Worm (Caenorhabditis elegans) whole organism, L3 larva: Measurements from ENCODE around the gene osm-10.
A peak's percentile ranks its signal among the peaks of the same experiment; 100 is the strongest.

Source experiments
- R02D3.7 ChIP-seq: fragments of 150-350 bp; optimal IDR thresholded peaks from 2 replicates; lab custom pipeline; 2014; ENCODE audit warnings: missing biosample characterization, missing genetic modification characterization
- ZK546.5 ChIP-seq: sonication (generic microtip); optimal IDR thresholded peaks from 2 replicates; lab custom pipeline; 2017; ENCODE audit warnings: missing biosample characterization, missing genetic modification characterization
- aly-2 ChIP-seq: fragments of 150-350 bp; optimal IDR thresholded peaks from 2 replicates; lab custom pipeline; 2014; ENCODE audit warnings: missing biosample characterization, missing genetic modification characterization
- ama-1 ChIP-seq: fragments of 150-350 bp; optimal IDR thresholded peaks from 2 replicates; lab custom pipeline; 2018
- ceh-16 ChIP-seq: sonication (generic microtip); optimal IDR thresholded peaks from 2 replicates; lab custom pipeline; 2017; ENCODE audit warnings: missing biosample characterization, missing genetic modification characterization
- ceh-28 ChIP-seq: fragments of 150-350 bp; optimal IDR thresholded peaks from 2 replicates; lab custom pipeline; 2014; ENCODE audit warnings: missing biosample characterization, missing genetic modification reagents, missing genetic modification characterization
- ceh-82 ChIP-seq: fragments of 150-350 bp; optimal IDR thresholded peaks from 2 replicates; lab custom pipeline; 2014; ENCODE audit warnings: missing biosample characterization, missing genetic modification characterization
- ceh-9 ChIP-seq: sonication (generic microtip); optimal IDR thresholded peaks from 2 replicates; lab custom pipeline; 2018; ENCODE audit warnings: missing biosample characterization, missing genetic modification characterization
- daf-12 ChIP-seq: fragments of 150-350 bp; optimal IDR thresholded peaks from 2 replicates; lab custom pipeline; 2014; ENCODE audit warnings: missing biosample characterization, missing genetic modification reagents, missing genetic modification characterization
- egl-27 ChIP-seq: sonication (generic microtip); optimal IDR thresholded peaks from 4 replicates; lab custom pipeline; 2017; ENCODE audit warnings: missing biosample characterization, missing genetic modification reagents, missing genetic modification characterization
- egl-5 ChIP-seq: fragments of 150-350 bp; optimal IDR thresholded peaks from 2 replicates; lab custom pipeline; 2017; ENCODE audit warnings: missing biosample characterization, missing genetic modification reagents, missing genetic modification characterization, inconsistent platforms
- elt-1 ChIP-seq: fragments of 150-350 bp; optimal IDR thresholded peaks from 2 replicates; lab custom pipeline; 2014; ENCODE audit warnings: missing biosample characterization, missing genetic modification characterization
- elt-2 ChIP-seq: sonication (generic microtip); optimal IDR thresholded peaks from 2 replicates; lab custom pipeline; 2016; ENCODE audit warnings: missing genetic modification reagents, mild to moderate bottlenecking, missing genetic modification characterization, missing compliant biosample characterization
- elt-3 ChIP-seq, 3 experiments: fragments of 150-350 bp in 1 of 3; sonication (generic microtip) in 2 of 3; optimal IDR thresholded peaks; 2 replicates in 2 of 3; 4 replicates in 1 of 3; lab custom pipeline; 2014 to 2017; ENCODE audit warnings: missing biosample characterization in 3 of 3, missing genetic modification characterization in 3 of 3
- eor-1 ChIP-seq, 2 experiments: fragments of 150-350 bp; optimal IDR thresholded peaks; 2 replicates each; lab custom pipeline; 2014 to 2018; ENCODE audit warnings: missing biosample characterization in 2 of 2, missing genetic modification characterization in 2 of 2
- fkh-10 ChIP-seq: sonication (generic microtip); optimal IDR thresholded peaks from 2 replicates; lab custom pipeline; 2017; ENCODE audit warnings: missing biosample characterization, missing genetic modification reagents, missing genetic modification characterization
- fkh-2 ChIP-seq: fragments of 150-350 bp; optimal IDR thresholded peaks from 2 replicates; lab custom pipeline; 2014; ENCODE audit warnings: missing biosample characterization, missing genetic modification reagents, missing genetic modification characterization
- fos-1 ChIP-seq: fragments of 150-350 bp; optimal IDR thresholded peaks from 2 replicates; lab custom pipeline; 2014; ENCODE audit warnings: missing biosample characterization, missing genetic modification characterization
- hmg-11 ChIP-seq: sonication (generic microtip); optimal IDR thresholded peaks from 2 replicates; lab custom pipeline; 2016; ENCODE audit warnings: missing genetic modification characterization, missing compliant biosample characterization
- jun-1 ChIP-seq: fragments of 150-350 bp; optimal IDR thresholded peaks from 2 replicates; lab custom pipeline; 2014; ENCODE audit warnings: missing biosample characterization, missing genetic modification reagents, missing genetic modification characterization
- lin-15B ChIP-seq: fragments of 150-350 bp; optimal IDR thresholded peaks from 2 replicates; lab custom pipeline; 2014; ENCODE audit warnings: missing biosample characterization, missing genetic modification characterization
- lin-39 ChIP-seq: fragments of 150-350 bp; optimal IDR thresholded peaks from 2 replicates; lab custom pipeline; 2018; ENCODE audit warnings: missing biosample characterization, missing genetic modification reagents, missing genetic modification characterization
- lsy-12 ChIP-seq: sonication (generic microtip); optimal IDR thresholded peaks from 2 replicates; lab custom pipeline; 2016; ENCODE audit warnings: mild to moderate bottlenecking, missing genetic modification characterization, missing compliant biosample characterization
- mdl-1 ChIP-seq: fragments of 150-350 bp; optimal IDR thresholded peaks from 2 replicates; lab custom pipeline; 2014; ENCODE audit warnings: missing biosample characterization, missing genetic modification characterization
- mml-1 ChIP-seq: fragments of 150-350 bp; sonication (generic microtip); optimal IDR thresholded peaks from 3 replicates; lab custom pipeline; 2014; ENCODE audit warnings: missing biosample characterization, missing genetic modification characterization
- nfya-1 ChIP-seq: sonication (generic microtip); optimal IDR thresholded peaks from 2 replicates; lab custom pipeline; 2017; ENCODE audit warnings: missing genetic modification characterization, mild to moderate bottlenecking, missing compliant biosample characterization, antibody characterized with exemption, moderate library complexity; ENCODE audit not compliant: insufficient read depth
- nhr-11 ChIP-seq: fragments of 150-350 bp; optimal IDR thresholded peaks from 2 replicates; lab custom pipeline; 2014; ENCODE audit warnings: missing biosample characterization, missing genetic modification characterization
- nhr-12 ChIP-seq: fragments of 150-350 bp; optimal IDR thresholded peaks from 2 replicates; lab custom pipeline; 2014; ENCODE audit warnings: missing biosample characterization, missing genetic modification characterization
- nhr-23 ChIP-seq: fragments of 150-350 bp; optimal IDR thresholded peaks from 2 replicates; lab custom pipeline; 2014; ENCODE audit warnings: missing biosample characterization, missing genetic modification reagents, missing genetic modification characterization
- nhr-237 ChIP-seq: fragments of 150-350 bp; optimal IDR thresholded peaks from 2 replicates; lab custom pipeline; 2014; ENCODE audit warnings: missing biosample characterization, missing genetic modification characterization
- nhr-25 ChIP-seq: sonication (generic microtip); optimal IDR thresholded peaks from 2 replicates; lab custom pipeline; 2017; ENCODE audit warnings: missing biosample characterization, missing genetic modification characterization
- nhr-28 ChIP-seq: fragments of 150-350 bp; optimal IDR thresholded peaks from 2 replicates; lab custom pipeline; 2014; ENCODE audit warnings: missing biosample characterization, missing genetic modification characterization
- nhr-43 ChIP-seq: sonication (generic microtip); optimal IDR thresholded peaks from 2 replicates; lab custom pipeline; 2016; ENCODE audit warnings: mild to moderate bottlenecking, missing genetic modification characterization, missing compliant biosample characterization; ENCODE audit not compliant: poor library complexity, severe bottlenecking
- nhr-67 ChIP-seq: fragments of 150-350 bp; optimal IDR thresholded peaks from 2 replicates; lab custom pipeline; 2014; ENCODE audit warnings: missing biosample characterization, missing genetic modification characterization
- nhr-76 ChIP-seq: fragments of 150-350 bp; sonication (generic microtip); optimal IDR thresholded peaks from 5 replicates; lab custom pipeline; 2014; ENCODE audit warnings: missing biosample characterization, missing genetic modification characterization
- nhr-77 ChIP-seq: fragments of 150-350 bp; optimal IDR thresholded peaks from 2 replicates; lab custom pipeline; 2014; ENCODE audit warnings: missing biosample characterization, missing genetic modification characterization
- pha-4 ChIP-seq: fragments of 150-350 bp; optimal IDR thresholded peaks from 2 replicates; lab custom pipeline; 2014; ENCODE audit warnings: missing biosample characterization, missing genetic modification reagents, missing genetic modification characterization
- pqm-1 ChIP-seq: fragments of 150-350 bp; optimal IDR thresholded peaks from 2 replicates; lab custom pipeline; 2017; ENCODE audit warnings: missing biosample characterization, missing genetic modification characterization, inconsistent platforms
- sea-2 ChIP-seq: fragments of 150-350 bp; sonication (generic microtip); optimal IDR thresholded peaks from 4 replicates; lab custom pipeline; 2014; ENCODE audit warnings: missing biosample characterization, missing genetic modification reagents, missing genetic modification characterization
- skn-1 ChIP-seq: fragments of 150-350 bp; optimal IDR thresholded peaks from 2 replicates; lab custom pipeline; 2014; ENCODE audit warnings: missing biosample characterization, missing genetic modification characterization
- snpc-4 ChIP-seq: fragments of 150-350 bp; optimal IDR thresholded peaks from 2 replicates; lab custom pipeline; 2014; ENCODE audit warnings: missing biosample characterization, missing genetic modification characterization
- tbx-2 ChIP-seq: sonication (generic microtip); optimal IDR thresholded peaks from 2 replicates; lab custom pipeline; 2016; ENCODE audit warnings: mild to moderate bottlenecking, missing genetic modification characterization, missing compliant biosample characterization
- unc-39 ChIP-seq: sonication (generic microtip); optimal IDR thresholded peaks from 4 replicates; lab custom pipeline; 2017; ENCODE audit warnings: missing biosample characterization, missing genetic modification characterization
- unc-62 ChIP-seq: fragments of 150-350 bp; sonication (generic microtip); optimal IDR thresholded peaks from 4 replicates; lab custom pipeline; 2014; ENCODE audit warnings: missing biosample characterization, missing genetic modification reagents, missing genetic modification characterization
- zag-1 ChIP-seq: fragments of 150-350 bp; optimal IDR thresholded peaks from 2 replicates; lab custom pipeline; 2014; ENCODE audit warnings: missing biosample characterization, missing genetic modification characterization
- ztf-11 ChIP-seq: fragments of 150-350 bp; optimal IDR thresholded peaks from 2 replicates; lab custom pipeline; 2014; ENCODE audit warnings: missing biosample characterization, missing genetic modification characterization
- ztf-4 ChIP-seq: fragments of 150-350 bp; optimal IDR thresholded peaks from 2 replicates; lab custom pipeline; 2014; ENCODE audit warnings: missing biosample characterization, missing genetic modification characterization

The osm-10 gene

ce11 chrIII:7272828-7273227, 29.7 kb downstream of the osm-10 start:
- TF ChIP-seq daf-12 (tag; lab: Kevin White, UChicago) (no peak), mml-1 (tag; lab: Kevin White, UChicago) (no peak), fkh-2 (no peak), elt-3 (tag; optimal IDR thresholded peaks at IDR 0.05; lab: Kevin White, UChicago) (peak; percentile 14 to 71 (median 37)), tbx-2 (tag; lab: Kevin White, UChicago) (no peak), fos-1 (no peak), nhr-28 (tag; lab: Kevin White, UChicago) (no peak), nhr-43 (tag; lab: Kevin White, UChicago) (peak; percentile 79), egl-27 (tag; lab: Kevin White, UChicago) (peak; percentile 7), ceh-16 (tag; lab: Kevin White, UChicago) (no peak), nhr-23 (tag; lab: Kevin White, UChicago) (peak; percentile 81), sea-2 (GFP tag; lab: Kevin White, UChicago) (no peak), aly-2 (tag; lab: Kevin White, UChicago) (no peak), nfya-1 (tag; lab: Kevin White, UChicago) (peak; percentile 16), unc-62 (GFP tag; lab: Kevin White, UChicago) (no peak), nhr-12 (tag; lab: Kevin White, UChicago) (no peak), nhr-77 (tag; lab: Kevin White, UChicago) (no peak), eor-1 (tag; optimal IDR thresholded peaks at IDR 0.05; lab: Kevin White, UChicago) (no peak), unc-39 (tag; lab: Kevin White, UChicago) (no peak), jun-1 (tag; lab: Kevin White, UChicago) (no peak), egl-5 (no peak), ztf-4 (tag; lab: Kevin White, UChicago) (no peak), snpc-4 (tag; lab: Kevin White, UChicago) (no peak), ceh-82 (tag; lab: Kevin White, UChicago) (no peak), ceh-9 (tag; lab: Kevin White, UChicago) (no peak), ama-1 (lab: Kevin White, UChicago) (peak; percentile 22), nhr-11 (no peak), elt-1 (tag; lab: Kevin White, UChicago) (no peak), ceh-28 (no peak), skn-1 (tag; lab: Kevin White, UChicago) (no peak), fkh-10 (GFP tag; lab: Kevin White, UChicago) (no peak), lin-39 (no peak), pha-4 (peak; percentile 47), mdl-1 (tag; lab: Kevin White, UChicago) (no peak), R02D3.7 (tag; lab: Kevin White, UChicago) (no peak), nhr-76 (no peak), ztf-11 (no peak), lsy-12 (tag; lab: Kevin White, UChicago) (peak; percentile 46), nhr-25 (tag; lab: Kevin White, UChicago) (peak; percentile 21), nhr-67 (tag; lab: Kevin White, UChicago) (no peak), zag-1 (tag; lab: Kevin White, UChicago) (no peak), pqm-1 (tag; lab: Kevin White, UChicago) (peak; percentile 29), lin-15B (tag; lab: Kevin White, UChicago) (no peak), hmg-11 (tag; lab: Kevin White, UChicago) (no peak), nhr-237 (no peak), ZK546.5 (tag; lab: Kevin White, UChicago) (no peak), elt-2 (tag; lab: Kevin White, UChicago) (peak; percentile 57)
